Worm (Caenorhabditis elegans): ENCODE measurements around the gene acs-19.

Gene acs-19

DNA sequence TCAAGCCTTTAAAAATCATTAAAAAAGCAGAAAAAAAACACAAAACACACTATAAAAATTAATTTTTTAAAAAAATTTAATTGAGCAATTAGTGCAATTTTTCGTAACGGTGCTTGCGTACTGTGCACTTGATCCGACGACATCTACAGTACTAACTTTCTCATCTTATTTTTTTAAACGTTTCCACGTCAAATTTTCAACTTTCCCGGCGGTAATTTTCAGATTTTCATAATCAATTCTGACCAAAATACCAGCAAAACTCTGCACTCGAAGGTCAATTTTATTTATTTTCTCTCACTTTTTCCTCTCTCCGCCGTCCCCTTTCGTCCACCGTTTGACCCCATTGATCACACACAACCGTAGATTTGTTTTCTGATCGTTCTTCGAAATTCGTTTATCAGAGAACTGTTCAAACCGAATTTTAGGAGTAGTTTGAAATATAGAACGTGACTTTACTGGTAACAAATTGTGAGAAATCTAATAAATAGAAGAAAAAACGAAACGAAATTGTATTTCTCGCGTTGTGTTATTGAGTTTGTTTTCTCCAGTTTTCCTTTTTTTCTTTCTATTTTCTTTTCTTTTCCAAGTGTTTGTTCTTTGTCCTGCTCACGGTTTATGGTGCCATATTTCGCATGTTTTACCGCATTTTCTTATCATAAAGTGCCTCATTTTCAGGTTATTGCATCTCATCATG lies at the start of gene acs-19:
TSS of gene acs-19 (plus strand) at position 676 of the 694 bp plus-strand sequence.
- no peak for TF ChIP-seq nhr-28 (tag; optimal IDR thresholded peaks at IDR 0.05)
- peak; percentile 5 for TF ChIP-seq pha-4 (tag; optimal IDR thresholded peaks at IDR 0.05)
- peak; percentile 14 for TF ChIP-seq hmg-11 (tag; optimal IDR thresholded peaks at IDR 0.05)
- TF ChIP-seq fkh-2 (tag; optimal IDR thresholded peaks at IDR 0.05), result no peak
- TF ChIP-seq ceh-9 (tag; optimal IDR thresholded peaks at IDR 0.05), result no peak
- peak; percentile 19 for TF ChIP-seq fkh-10 (GFP tag; optimal IDR thresholded peaks at IDR 0.05)
- TF ChIP-seq nhr-67 (tag; optimal IDR thresholded peaks at IDR 0.05), result no peak
- peak; percentile 2 for TF ChIP-seq nhr-43 (tag; optimal IDR thresholded peaks at IDR 0.05; ENCODE audit: poor library complexity, severe bottlenecking)
- peak; percentile 26 for TF ChIP-seq ama-1 (optimal IDR thresholded peaks at IDR 0.05)
- no peak for TF ChIP-seq nfya-1 (tag; optimal IDR thresholded peaks at IDR 0.05; ENCODE audit: insufficient read depth)
- no peak for TF ChIP-seq lin-15B (tag; optimal IDR thresholded peaks at IDR 0.05)
- TF ChIP-seq elt-2 (tag; optimal IDR thresholded peaks at IDR 0.05), result peak; percentile 23
- TF ChIP-seq unc-62 (GFP tag; optimal IDR thresholded peaks at IDR 0.05), result no peak

DNA sequence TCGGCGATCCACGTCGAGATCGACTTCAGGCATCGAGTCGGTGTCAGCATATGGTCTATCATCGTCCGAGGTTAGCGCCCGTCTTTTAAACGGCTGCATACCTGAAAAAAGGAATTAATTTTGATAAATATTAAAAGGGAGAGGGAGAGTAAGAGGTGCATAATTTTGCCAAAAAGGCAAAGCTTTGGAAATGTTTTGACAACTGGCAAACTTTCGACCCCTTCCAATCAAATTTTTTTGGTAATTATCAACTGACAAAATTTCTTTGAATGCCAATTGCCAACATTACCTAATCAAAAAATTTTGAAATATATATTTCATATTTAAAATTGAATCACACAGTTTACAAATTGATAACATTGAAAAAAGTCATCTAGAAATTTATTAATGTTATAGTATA lies 44.7 kb upstream of the acs-19 start, which contains the start of gene dpy-27:
TSS of gene dpy-27 (minus strand) at position 101 of the 400 bp plus-strand sequence.
- TF ChIP-seq egl-5 (tag; optimal IDR thresholded peaks at IDR 0.05), result no peak

DNA sequence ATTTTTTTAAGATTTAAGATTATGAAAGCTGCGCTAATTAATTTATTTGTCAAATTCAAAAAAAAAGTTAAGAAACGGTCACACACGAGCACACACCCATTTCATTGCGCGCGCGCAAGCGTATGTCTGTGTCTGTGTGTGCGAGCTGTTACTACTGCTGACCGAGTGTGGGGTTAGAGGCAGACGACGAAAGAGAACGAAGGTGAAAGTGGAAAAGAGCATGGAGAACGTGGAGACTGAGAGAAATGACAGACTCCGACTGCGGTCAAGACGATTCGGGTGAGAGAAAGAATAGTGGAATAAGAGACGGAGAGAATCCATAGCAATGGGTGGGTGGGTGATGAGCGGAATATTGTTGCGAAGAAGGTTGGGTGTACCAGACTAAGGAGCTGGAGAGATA lies 44.2 kb upstream of the acs-19 start:
- TF ChIP-seq elt-3 (tag; optimal IDR thresholded peaks at IDR 0.05) (no peak), ceh-28 (tag; optimal IDR thresholded peaks at IDR 0.05) (no peak), nhr-76 (tag; optimal IDR thresholded peaks at IDR 0.05) (no peak), snpc-4 (tag; optimal IDR thresholded peaks at IDR 0.05) (peak; percentile 56), nhr-43 (tag; optimal IDR thresholded peaks at IDR 0.05; ENCODE audit: poor library complexity, severe bottlenecking) (no peak), nhr-77 (tag; optimal IDR thresholded peaks at IDR 0.05) (no peak), sea-2 (GFP tag; optimal IDR thresholded peaks at IDR 0.05) (no peak), daf-12 (tag; optimal IDR thresholded peaks at IDR 0.05) (no peak), unc-62 (GFP tag; optimal IDR thresholded peaks at IDR 0.05) (no peak), nhr-23 (tag; optimal IDR thresholded peaks at IDR 0.05) (peak; percentile 78), ceh-82 (tag; optimal IDR thresholded peaks at IDR 0.05) (no peak), nhr-237 (tag; optimal IDR thresholded peaks at IDR 0.05) (no peak), pha-4 (tag; optimal IDR thresholded peaks at IDR 0.05) (peak; percentile 77), nhr-25 (tag; optimal IDR thresholded peaks at IDR 0.05) (peak; percentile 64), jun-1 (tag; optimal IDR thresholded peaks at IDR 0.05) (no peak), nhr-11 (tag; optimal IDR thresholded peaks at IDR 0.05) (no peak), nhr-12 (tag; optimal IDR thresholded peaks at IDR 0.05) (no peak), tbx-2 (tag; optimal IDR thresholded peaks at IDR 0.05) (no peak), unc-39 (tag; optimal IDR thresholded peaks at IDR 0.05) (no peak), lin-39 (tag; optimal IDR thresholded peaks at IDR 0.05) (peak; percentile 19), R02D3.7 (tag; optimal IDR thresholded peaks at IDR 0.05) (peak; percentile 22), pqm-1 (tag; optimal IDR thresholded peaks at IDR 0.05) (peak; percentile 54), fkh-2 (tag; optimal IDR thresholded peaks at IDR 0.05) (no peak), lin-15B (tag; optimal IDR thresholded peaks at IDR 0.05) (peak; percentile 57), hmg-11 (tag; optimal IDR thresholded peaks at IDR 0.05) (peak; percentile 80), egl-5 (tag; optimal IDR thresholded peaks at IDR 0.05) (no peak), fkh-10 (GFP tag; optimal IDR thresholded peaks at IDR 0.05) (no peak), skn-1 (tag; optimal IDR thresholded peaks at IDR 0.05) (peak; percentile 27), nfya-1 (tag; optimal IDR thresholded peaks at IDR 0.05; ENCODE audit: insufficient read depth) (peak; percentile 81), elt-2 (tag; optimal IDR thresholded peaks at IDR 0.05) (peak; percentile 44)

DNA sequence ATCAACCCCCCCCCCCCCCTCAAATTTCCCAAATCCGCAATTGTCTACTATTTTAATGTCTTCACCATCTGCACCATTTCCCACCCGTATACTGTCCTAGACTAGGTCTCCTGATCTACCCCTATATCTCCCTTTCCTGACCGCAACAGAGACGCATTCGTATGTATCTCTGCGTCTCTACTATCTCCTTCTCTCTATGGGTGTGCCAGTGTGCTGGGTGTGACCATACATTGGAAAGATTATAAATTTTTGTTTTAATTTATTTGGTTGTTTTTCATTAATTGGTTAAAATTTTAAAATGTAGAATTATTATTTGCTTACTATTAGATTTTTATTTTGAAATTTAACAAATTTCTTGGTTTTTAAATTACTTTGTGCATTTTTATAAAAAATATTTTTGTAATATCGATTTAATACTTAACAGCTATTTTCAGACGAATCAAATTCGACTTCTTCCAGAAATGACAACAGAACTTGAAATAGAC lies 42.3 kb upstream of the acs-19 start, which contains the start of gene amx-1:
TSS of gene amx-1 (plus strand) at position 435 of the 485 bp plus-strand sequence.
- TF ChIP-seq unc-39 (tag; optimal IDR thresholded peaks at IDR 0.05), result no peak
- TF ChIP-seq nfya-1 (tag; optimal IDR thresholded peaks at IDR 0.05; ENCODE audit: insufficient read depth), result no peak
